Worm (Caenorhabditis elegans) whole organism, L2 larva: ENCODE measurements around the gene C28A5.2.

Source experiments
- C34F6.9 ChIP-seq: fragments of 150-350 bp; optimal IDR thresholded peaks from 2 replicates; lab custom pipeline; 2014; ENCODE audit warnings: missing biosample characterization, missing genetic modification characterization
- ZK546.5 ChIP-seq: sonication (generic microtip); optimal IDR thresholded peaks from 2 replicates; lab custom pipeline; 2017; ENCODE audit warnings: missing biosample characterization, missing genetic modification characterization
- ama-1 ChIP-seq: fragments of 150-350 bp; optimal IDR thresholded peaks from 2 replicates; lab custom pipeline; 2018; ENCODE audit warnings: inconsistent platforms
- ceh-82 ChIP-seq: fragments of 150-350 bp; optimal IDR thresholded peaks from 2 replicates; lab custom pipeline; 2014; ENCODE audit warnings: missing biosample characterization, missing genetic modification characterization
- fos-1 ChIP-seq: fragments of 150-350 bp; optimal IDR thresholded peaks from 2 replicates; lab custom pipeline; 2014; ENCODE audit warnings: missing biosample characterization, missing genetic modification characterization
- lin-13 ChIP-seq: fragments of 150-350 bp; optimal IDR thresholded peaks from 2 replicates; lab custom pipeline; 2014; ENCODE audit warnings: missing biosample characterization, missing genetic modification reagents, missing genetic modification characterization
- lsy-2 ChIP-seq, 2 experiments: fragments of 150-350 bp in 1 of 2; sonication (generic microtip) in 1 of 2; optimal IDR thresholded peaks; 2 replicates each; lab custom pipeline; 2014 to 2017; ENCODE audit warnings: missing biosample characterization in 2 of 2, missing genetic modification characterization in 2 of 2
- mab-5 ChIP-seq: fragments of 150-350 bp; optimal IDR thresholded peaks from 2 replicates; lab custom pipeline; 2014; ENCODE audit warnings: missing biosample characterization, missing genetic modification characterization
- nhr-23 ChIP-seq: fragments of 150-350 bp; optimal IDR thresholded peaks from 2 replicates; lab custom pipeline; 2014; ENCODE audit warnings: missing biosample characterization, missing genetic modification reagents, missing genetic modification characterization
- nhr-237 ChIP-seq: fragments of 150-350 bp; optimal IDR thresholded peaks from 2 replicates; lab custom pipeline; 2014; ENCODE audit warnings: missing biosample characterization, missing genetic modification characterization
- nhr-77 ChIP-seq: fragments of 150-350 bp; optimal IDR thresholded peaks from 2 replicates; lab custom pipeline; 2014; ENCODE audit warnings: missing biosample characterization, missing genetic modification characterization
- unc-62 ChIP-seq: fragments of 150-350 bp; optimal IDR thresholded peaks from 2 replicates; lab custom pipeline; 2014; ENCODE audit warnings: missing biosample characterization, missing genetic modification reagents, missing genetic modification characterization
- ztf-11 ChIP-seq: sonication (generic microtip); optimal IDR thresholded peaks from 2 replicates; lab custom pipeline; 2017; ENCODE audit warnings: missing biosample characterization, missing genetic modification characterization
- ztf-4 ChIP-seq: fragments of 150-350 bp; optimal IDR thresholded peaks from 2 replicates; lab custom pipeline; 2014; ENCODE audit warnings: missing biosample characterization, missing genetic modification characterization

ce11 chrIII:4441781-4442180 is 2.4 kb upstream of the C28A5.2 start, which contains the start of gene nex-3:
- TF ChIP-seq fos-1 (tag; lab: Kevin White, UChicago) (no peak), ZK546.5 (tag; lab: Kevin White, UChicago) (no peak), lin-13 (GFP tag; lab: Kevin White, UChicago) (no peak), nhr-237 (tag; lab: Kevin White, UChicago) (no peak), ama-1 (lab: Kevin White, UChicago) (no peak), ztf-4 (tag; lab: Kevin White, UChicago) (no peak), lsy-2 (tag; optimal IDR thresholded peaks at IDR 0.05; lab: Kevin White, UChicago) (no peak), ztf-11 (tag; lab: Kevin White, UChicago) (no peak), C34F6.9 (tag; lab: Kevin White, UChicago) (no peak), nhr-77 (tag; lab: Kevin White, UChicago) (no peak), nhr-23 (tag; lab: Kevin White, UChicago) (no peak), unc-62 (GFP tag; lab: Kevin White, UChicago) (no peak), ceh-82 (no peak), mab-5 (tag; lab: Kevin White, UChicago) (no peak)
